Worm (Caenorhabditis elegans) whole organism, late embryonic: ENCODE measurements around the gene sprr-2.

Experiments
- K09A11.1 ChIP-seq: sonication (generic microtip); optimal IDR thresholded peaks from 2 replicates; lab custom pipeline; 2017; ENCODE audit warnings: antibody characterized with exemption, mild to moderate bottlenecking, missing genetic modification characterization, missing compliant biosample characterization; ENCODE audit not compliant: insufficient read depth
- ceh-22 ChIP-seq: sonication (generic microtip); optimal IDR thresholded peaks from 2 replicates; lab custom pipeline; 2017; ENCODE audit warnings: missing biosample characterization, missing genetic modification characterization
- ceh-9 ChIP-seq: sonication (generic microtip); optimal IDR thresholded peaks from 2 replicates; lab custom pipeline; 2016; ENCODE audit warnings: mild to moderate bottlenecking, missing genetic modification characterization, inconsistent platforms, missing compliant biosample characterization
- elt-2 ChIP-seq: sonication (generic microtip); optimal IDR thresholded peaks from 2 replicates; lab custom pipeline; 2016; ENCODE audit warnings: missing genetic modification reagents, missing genetic modification characterization, missing compliant biosample characterization
- fkh-10 ChIP-seq: fragments of 150-350 bp; optimal IDR thresholded peaks from 2 replicates; lab custom pipeline; 2014; ENCODE audit warnings: missing biosample characterization, missing genetic modification reagents, missing genetic modification characterization
- odd-2 ChIP-seq: sonication (generic microtip); optimal IDR thresholded peaks from 2 replicates; lab custom pipeline; 2017; ENCODE audit warnings: antibody characterized with exemption, mild to moderate bottlenecking, missing genetic modification characterization, missing compliant biosample characterization
- sdc-2 ChIP-seq: sonication (generic microtip); optimal IDR thresholded peaks from 2 replicates; lab custom pipeline; 2016; ENCODE audit warnings: missing genotype, missing genetic modification characterization, missing compliant biosample characterization
- sox-4 ChIP-seq: sonication (generic microtip); optimal IDR thresholded peaks from 2 replicates; lab custom pipeline; 2017; ENCODE audit warnings: mild to moderate bottlenecking, missing genetic modification characterization, inconsistent platforms, missing compliant biosample characterization
- tbx-2 ChIP-seq: sonication (generic microtip); optimal IDR thresholded peaks from 2 replicates; lab custom pipeline; 2016; ENCODE audit warnings: missing genetic modification characterization, missing compliant biosample characterization
- ttx-3 ChIP-seq: sonication (generic microtip); optimal IDR thresholded peaks from 2 replicates; lab custom pipeline; 2016; ENCODE audit warnings: missing genetic modification reagents, missing genetic modification characterization, missing compliant biosample characterization

DNA sequence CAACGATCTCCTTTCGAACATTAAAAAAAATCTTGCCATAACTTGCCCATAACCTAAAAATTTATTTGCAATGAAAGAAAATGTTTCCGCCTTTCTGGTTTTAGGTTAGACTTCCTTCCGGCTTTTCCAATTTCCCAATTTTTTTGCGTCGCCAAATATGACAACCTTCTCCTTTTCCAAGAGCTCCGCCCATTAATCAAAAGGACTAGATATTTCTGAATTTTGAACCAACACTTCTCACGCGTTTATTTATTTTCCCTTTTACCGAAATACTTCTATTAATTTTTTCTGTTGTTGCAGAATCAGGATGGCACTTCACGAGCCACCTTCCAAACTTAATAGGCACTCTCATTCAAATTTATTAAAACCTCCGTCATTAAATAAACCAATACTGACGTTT lies 52.4 kb downstream of the sprr-2 start, which contains the start of gene egrh-1:
- TF ChIP-seq tbx-2 (tag; lab: Kevin White, UChicago) = no peak
- TF ChIP-seq K09A11.1 (tag; lab: Kevin White, UChicago) = no peak
- TF ChIP-seq elt-2 = no peak
- no peak for TF ChIP-seq odd-2 (tag; lab: Kevin White, UChicago)
- TF ChIP-seq ttx-3 (tag; lab: Kevin White, UChicago) = no peak
- TF ChIP-seq ceh-9 (tag; lab: Kevin White, UChicago) = no peak
- TF ChIP-seq sox-4 (tag; lab: Kevin White, UChicago) = no peak
- no peak for TF ChIP-seq ceh-22
- TF ChIP-seq fkh-10 (GFP tag; lab: Kevin White, UChicago) = no peak
- TF ChIP-seq sdc-2 (tag; lab: Kevin White, UChicago) = no peak
